Worm (Caenorhabditis elegans) whole organism, early embryonic: Measurements from ENCODE around the gene asp-4.

Experiments used
- B0310.2 ChIP-seq: sonication (generic microtip); optimal IDR thresholded peaks from 2 replicates; lab custom pipeline; 2016; ENCODE audit warnings: mild to moderate bottlenecking, missing genetic modification characterization, missing compliant biosample characterization
- F13C5.2 ChIP-seq: sonication (generic microtip); optimal IDR thresholded peaks from 2 replicates; lab custom pipeline; 2017; ENCODE audit warnings: mild to moderate bottlenecking, missing genetic modification characterization, inconsistent platforms, missing compliant biosample characterization
- aly-1 ChIP-seq: sonication (generic microtip); optimal IDR thresholded peaks from 2 replicates; lab custom pipeline; 2016; ENCODE audit warnings: missing genetic modification characterization, missing compliant biosample characterization
- ama-1 ChIP-seq: fragments of 150-350 bp; optimal IDR thresholded peaks from 2 replicates; lab custom pipeline; 2014
- ceh-13 ChIP-seq: fragments of 200-800 bp; sonication (Bioruptor generic); optimal IDR thresholded peaks from 2 replicates; lab custom pipeline; 2018; ENCODE audit warnings: mild to moderate bottlenecking, missing genetic modification characterization, missing compliant biosample characterization
- ceh-36 ChIP-seq: sonication (generic microtip); optimal IDR thresholded peaks from 2 replicates; lab custom pipeline; 2016; ENCODE audit warnings: missing genetic modification characterization, inconsistent platforms, missing compliant biosample characterization
- ets-7 ChIP-seq: sonication (generic microtip); optimal IDR thresholded peaks from 2 replicates; lab custom pipeline; 2016; ENCODE audit warnings: missing genotype, missing genetic modification characterization, missing compliant biosample characterization
- flt-1 ChIP-seq: fragments of 200-800 bp; sonication (Bioruptor generic); IDR thresholded peaks from 2 replicates; pipeline ENCODE4 v1.3.6; 2022; ENCODE audit warnings: missing genetic modification characterization, missing compliant biosample characterization
- hmbx-1 ChIP-seq: sonication (generic microtip); optimal IDR thresholded peaks from 2 replicates; lab custom pipeline; 2016; ENCODE audit warnings: mild to moderate bottlenecking, missing genetic modification characterization, missing compliant biosample characterization
- hmg-4 ChIP-seq: fragments of 200-800 bp; sonication (Bioruptor generic); optimal IDR thresholded peaks from 2 replicates; lab custom pipeline; 2018; ENCODE audit warnings: mild to moderate bottlenecking, missing genetic modification characterization, missing compliant biosample characterization
- hnd-1 ChIP-seq: sonication (generic microtip); optimal IDR thresholded peaks from 2 replicates; lab custom pipeline; 2016; ENCODE audit warnings: missing genetic modification characterization, missing compliant biosample characterization
- pes-1 ChIP-seq: fragments of 200-800 bp; sonication (Bioruptor generic); IDR thresholded peaks from 2 replicates; pipeline ENCODE4 v1.3.6; 2022; ENCODE audit warnings: missing genetic modification reagents, missing genetic modification characterization, missing compliant biosample characterization
- scrt-1 ChIP-seq: fragments of 200-800 bp; sonication (Bioruptor generic); IDR thresholded peaks from 2 replicates; pipeline ENCODE4 v1.3.6; 2022; ENCODE audit warnings: missing genetic modification characterization, missing compliant biosample characterization
- sea-1 ChIP-seq: fragments of 200-800 bp; sonication (Bioruptor generic); conservative IDR thresholded peaks from 2 replicates; pipeline ENCODE4 v1.3.6; 2022; ENCODE audit warnings: missing genetic modification characterization, missing compliant biosample characterization
- tbx-11 ChIP-seq: fragments of 200-800 bp; sonication (Bioruptor generic); IDR thresholded peaks from 2 replicates; pipeline ENCODE4 v1.3.6; 2022; ENCODE audit warnings: missing genetic modification characterization, missing compliant biosample characterization
- tbx-37 ChIP-seq: fragments of 200-800 bp; sonication (Bioruptor generic); conservative IDR thresholded peaks from 2 replicates; pipeline ENCODE4 v1.3.6; 2022; ENCODE audit warnings: missing genetic modification reagents, missing genetic modification characterization, missing compliant biosample characterization
- tra-4 ChIP-seq: sonication (generic microtip); optimal IDR thresholded peaks from 2 replicates; lab custom pipeline; 2017; ENCODE audit warnings: missing genetic modification characterization, missing compliant biosample characterization

asp-4 gene

ce11 chrX:13221357-13221756 lies at the start of gene asp-4:
Gene asp-4, minus strand, starts transcription at chrX:13221462.
- TF ChIP-seq ceh-13 (GFP tag; lab: Kevin White, UChicago) (no peak), aly-1 (no peak), sea-1 (no peak), tra-4 (no peak), B0310.2 (no peak), pes-1 (no peak), tbx-37 (GFP tag; lab: Robert Waterston, UW) (no peak), hmg-4 (GFP tag; lab: Kevin White, UChicago) (no peak), hmbx-1 (no peak), hnd-1 (no peak), tbx-11 (GFP tag; lab: Robert Waterston, UW) (no peak), ama-1 (no peak), flt-1 (GFP tag; lab: Robert Waterston, UW) (no peak), ceh-36 (tag; lab: Kevin White, UChicago) (no peak), F13C5.2 (tag; lab: Kevin White, UChicago) (no peak), scrt-1 (GFP tag; lab: Robert Waterston, UW) (no peak), ets-7 (tag; lab: Kevin White, UChicago) (no peak)

- TF ChIP-seq ceh-36 (tag; lab: Kevin White, UChicago) = no peak
- TF ChIP-seq hnd-1 = no peak
- TF ChIP-seq aly-1 = no peak
- no peak for TF ChIP-seq hmbx-1
- no peak for TF ChIP-seq scrt-1 (GFP tag; lab: Robert Waterston, UW)
- TF ChIP-seq ets-7 (tag; lab: Kevin White, UChicago) = no peak
These were observed 48.3 kb upstream of the asp-4 start, which contains the start of gene cyp-14A2 for ce11 chrX:13269586-13269985. Gene cyp-14A2, minus strand, starts transcription at chrX:13269686.

ce11 chrX:13267230-13267629 lies 46.0 kb upstream of the asp-4 start, which contains the start of gene cyp-14A1:
Gene cyp-14A1, minus strand, starts transcription at chrX:13267355.
- TF ChIP-seq sea-1 (no peak), B0310.2 (no peak), hmg-4 (GFP tag; lab: Kevin White, UChicago) (no peak), ceh-13 (GFP tag; lab: Kevin White, UChicago) (no peak), tra-4 (no peak), pes-1 (no peak), aly-1 (no peak), ets-7 (tag; lab: Kevin White, UChicago) (no peak)

- TF ChIP-seq hmbx-1 (peak; percentile 46), ama-1 (no peak), hmg-4 (GFP tag; lab: Kevin White, UChicago) (peak; percentile 82), F13C5.2 (tag; lab: Kevin White, UChicago) (peak; percentile 83), ceh-36 (tag; lab: Kevin White, UChicago) (peak; percentile 47), tra-4 (peak; percentile 22), ceh-13 (GFP tag; lab: Kevin White, UChicago) (peak; percentile 65), flt-1 (GFP tag; lab: Robert Waterston, UW) (peak; percentile 84), sea-1 (peak; percentile 59), tbx-11 (GFP tag; lab: Robert Waterston, UW) (peak; percentile 85), pes-1 (no peak; the same call in 1 of the 2 replicates), aly-1 (peak; percentile 65), hnd-1 (peak; percentile 57), scrt-1 (GFP tag; lab: Robert Waterston, UW) (peak; percentile 88), B0310.2 (peak; percentile 64), ets-7 (tag; lab: Kevin White, UChicago) (peak; percentile 53), tbx-37 (GFP tag; lab: Robert Waterston, UW) (peak; percentile 88)
These were observed 43.3 kb upstream of the asp-4 start for ce11 chrX:13264550-13264949.

- TF ChIP-seq ets-7 (tag; lab: Kevin White, UChicago) (no peak), hmg-4 (GFP tag; lab: Kevin White, UChicago) (no peak), tbx-11 (GFP tag; lab: Robert Waterston, UW) (no peak), aly-1 (no peak), tbx-37 (GFP tag; lab: Robert Waterston, UW) (no peak), hnd-1 (no peak), ama-1 (no peak), B0310.2 (no peak), scrt-1 (GFP tag; lab: Robert Waterston, UW) (no peak), tra-4 (no peak), flt-1 (GFP tag; lab: Robert Waterston, UW) (no peak), sea-1 (no peak), ceh-36 (tag; lab: Kevin White, UChicago) (no peak), F13C5.2 (tag; lab: Kevin White, UChicago) (no peak), ceh-13 (GFP tag; lab: Kevin White, UChicago) (no peak), hmbx-1 (no peak), pes-1 (no peak)
These were observed 40.9 kb upstream of the asp-4 start, which contains the start of gene K09A11.1 for ce11 chrX:13262195-13262594. Gene K09A11.1, plus strand, starts transcription at chrX:13262495.

- 0 out of 2 replicates have a peak, but pooled peaks have one; percentile 8 for TF ChIP-seq pes-1
These were observed 39.9 kb upstream of the asp-4 start for ce11 chrX:13261037-13261592.

- TF ChIP-seq tbx-11 (GFP tag; lab: Robert Waterston, UW) = no peak
- TF ChIP-seq aly-1 = no peak
These were observed 36.3 kb upstream of the asp-4 start, which contains the start of gene K08H2.10 for ce11 chrX:13257577-13257976. Gene K08H2.10, plus strand, starts transcription at chrX:13257806.

- TF ChIP-seq ceh-36 (tag; lab: Kevin White, UChicago) (no peak), B0310.2 (no peak), scrt-1 (GFP tag; lab: Robert Waterston, UW) (no peak), flt-1 (GFP tag; lab: Robert Waterston, UW) (no peak), sea-1 (no peak), aly-1 (no peak)
These were observed 30.7 kb upstream of the asp-4 start, which contains the start of gene nhr-32 for ce11 chrX:13251914-13252434. Gene nhr-32, plus strand, starts transcription at chrX:13251964.
